Fruit fly (Drosophila melanogaster) whole organism, embryonic: ENCODE data around the gene CG33090.

Source experiments
- Blimp-1 ChIP-seq: fragments of 200-800 bp; sonication (Bioruptor generic); optimal IDR thresholded peaks from 3 replicates; lab custom pipeline; 2018; ENCODE audit warnings: missing biosample characterization, missing genetic modification characterization, mild to moderate bottlenecking, moderate library complexity, missing genetic modification reagents
- Bteb2 ChIP-seq: fragments of 200-800 bp; sonication (Bioruptor generic); optimal IDR thresholded peaks from 2 replicates; lab custom pipeline; 2016; ENCODE audit warnings: missing biosample characterization, missing genetic modification characterization
- CG12236 ChIP-seq: fragments of 200-800 bp; sonication (Bioruptor generic); optimal IDR thresholded peaks from 2 replicates; lab custom pipeline; 2016; ENCODE audit warnings: missing biosample characterization, missing genetic modification characterization
- CG13624 ChIP-seq: fragments of 200-800 bp; sonication (Bioruptor generic); optimal IDR thresholded peaks from 2 replicates; lab custom pipeline; 2016; ENCODE audit warnings: missing biosample characterization, missing genetic modification characterization
- CG13894 ChIP-seq: fragments of 200-800 bp; sonication (Bioruptor generic); optimal IDR thresholded peaks from 3 replicates; lab custom pipeline; 2018; ENCODE audit warnings: missing biosample characterization, mild to moderate bottlenecking, missing genetic modification characterization, moderate library complexity
- CG1529 ChIP-seq: fragments of 200-800 bp; sonication (Bioruptor generic); optimal IDR thresholded peaks from 3 replicates; lab custom pipeline; 2018; ENCODE audit warnings: missing biosample characterization, missing genetic modification characterization
- CG17568 ChIP-seq: fragments of 200-800 bp; sonication (Bioruptor generic); optimal IDR thresholded peaks from 2 replicates; lab custom pipeline; 2018; ENCODE audit warnings: missing biosample characterization, mild to moderate bottlenecking, missing genetic modification characterization, moderate library complexity
- CG17612 ChIP-seq: fragments of 200-800 bp; sonication (Bioruptor generic); IDR thresholded peaks from 2 replicates; pipeline ENCODE4 v1.3.6; 2022; ENCODE audit warnings: missing biosample characterization, missing genetic modification characterization
- CG17802 ChIP-seq: fragments of 200-800 bp; sonication (Bioruptor generic); optimal IDR thresholded peaks from 2 replicates; lab custom pipeline; 2018; ENCODE audit warnings: missing biosample characterization, mild to moderate bottlenecking, missing genetic modification characterization, moderate library complexity
- CG3847 ChIP-seq: fragments of 200-800 bp; sonication (Bioruptor generic); IDR thresholded peaks from 2 replicates; pipeline ENCODE4 v1.3.6; 2022; ENCODE audit warnings: missing biosample characterization, missing genetic modification characterization
- CG4617 ChIP-seq: fragments of 200-800 bp; sonication (Bioruptor generic); optimal IDR thresholded peaks from 3 replicates; lab custom pipeline; 2016; ENCODE audit warnings: missing biosample characterization, missing genetic modification characterization, borderline replicate concordance
- CG4730 ChIP-seq: fragments of 200-800 bp; sonication (Bioruptor generic); IDR thresholded peaks from 2 replicates; pipeline ENCODE4 v1.3.6; 2022; ENCODE audit warnings: missing biosample characterization, missing genetic modification characterization
- CG5245 ChIP-seq: fragments of 200-800 bp; sonication (Bioruptor generic); optimal IDR thresholded peaks from 3 replicates; lab custom pipeline; 2016; ENCODE audit warnings: missing biosample characterization, missing genetic modification characterization
- CG6813 ChIP-seq: fragments of 200-800 bp; sonication (Bioruptor generic); optimal IDR thresholded peaks from 2 replicates; lab custom pipeline; 2017; ENCODE audit warnings: missing biosample characterization, missing genetic modification characterization, mild to moderate bottlenecking, moderate library complexity, missing genetic modification reagents
- CG6854 ChIP-seq: fragments of 200-800 bp; sonication (Bioruptor generic); optimal IDR thresholded peaks from 3 replicates; lab custom pipeline; 2017; ENCODE audit warnings: missing biosample characterization, mild to moderate bottlenecking, missing genetic modification characterization
- CG7372 ChIP-seq: fragments of 200-800 bp; sonication (Bioruptor generic); IDR thresholded peaks from 2 replicates; pipeline ENCODE4 v1.3.6; 2022; ENCODE audit warnings: missing biosample characterization, missing genetic modification characterization
- CG7556 ChIP-seq: fragments of 200-800 bp; sonication (Bioruptor generic); optimal IDR thresholded peaks from 2 replicates; lab custom pipeline; 2017; ENCODE audit warnings: missing biosample characterization, mild to moderate bottlenecking, missing genetic modification characterization
- CG7786 ChIP-seq: fragments of 200-800 bp; sonication (Bioruptor generic); optimal IDR thresholded peaks from 2 replicates; lab custom pipeline; 2016; ENCODE audit warnings: missing biosample characterization, missing genetic modification characterization
- CG8089 ChIP-seq: fragments of 200-800 bp; sonication (Bioruptor generic); optimal IDR thresholded peaks from 3 replicates; lab custom pipeline; 2016; ENCODE audit warnings: missing biosample characterization, missing genetic modification characterization
- CG8388 ChIP-seq: fragments of 200-800 bp; sonication (Bioruptor generic); optimal IDR thresholded peaks from 2 replicates; lab custom pipeline; 2019; ENCODE audit warnings: missing biosample characterization, mild to moderate bottlenecking, missing genetic modification characterization, moderate library complexity
- Chrac-16 ChIP-seq: fragments of 200-800 bp; sonication (Bioruptor generic); optimal IDR thresholded peaks from 3 replicates; lab custom pipeline; 2016; ENCODE audit warnings: missing biosample characterization, missing genetic modification characterization
- CkIIα-i1 ChIP-seq: fragments of 200-800 bp; sonication (Bioruptor generic); IDR thresholded peaks from 2 replicates; pipeline ENCODE4 v1.3.6; 2022; ENCODE audit warnings: missing biosample characterization, missing genetic modification characterization
- Eip74EF ChIP-seq, 2 experiments: fragments of 200-800 bp in 1 of 2; fragments of >200 bp in 1 of 2; sonication (Bioruptor generic) in 1 of 2; optimal IDR thresholded peaks; 2 replicates each; lab custom pipeline; 2017 to 2019; ENCODE audit warnings: missing biosample characterization in 2 of 2, missing genetic modification characterization in 2 of 2, mild to moderate bottlenecking in 1 of 2, moderate library complexity in 1 of 2
- Ets65A ChIP-seq: fragments of 200-800 bp; sonication (Bioruptor generic); peaks from one replicate; lab custom pipeline; 2016; ENCODE audit warnings: missing biosample characterization, missing genetic modification characterization
- Fer1 ChIP-seq: fragments of 200-800 bp; sonication (Bioruptor generic); optimal IDR thresholded peaks from 2 replicates; lab custom pipeline; 2017; ENCODE audit warnings: missing biosample characterization, mild to moderate bottlenecking, missing genetic modification characterization
- Gsc ChIP-seq: fragments of 200-800 bp; sonication (Bioruptor generic); IDR thresholded peaks from 2 replicates; pipeline ENCODE4 v1.3.6; 2022; ENCODE audit warnings: missing biosample characterization, missing genetic modification characterization
- Hey ChIP-seq: fragments of 200-800 bp; sonication (Bioruptor generic); optimal IDR thresholded peaks from 3 replicates; lab custom pipeline; 2018; ENCODE audit warnings: missing biosample characterization, mild to moderate bottlenecking, missing genetic modification characterization
- Med ChIP-seq: fragments of 200-800 bp; sonication (Bioruptor generic); peaks from one replicate; lab custom pipeline; 2016; ENCODE audit warnings: missing biosample characterization, missing genetic modification characterization, mild to moderate bottlenecking, inconsistent platforms, moderate library complexity
- NFAT ChIP-seq: fragments of 200-800 bp; sonication (Bioruptor generic); IDR thresholded peaks from 2 replicates; pipeline ENCODE4 v1.3.6; 2022; ENCODE audit warnings: missing biosample characterization, missing genetic modification characterization
- Nf-YC ChIP-seq: fragments of 200-800 bp; optimal IDR thresholded peaks from 3 replicates; lab custom pipeline; 2019; ENCODE audit warnings: missing biosample characterization, mild to moderate bottlenecking, missing genetic modification characterization, moderate library complexity
- Poxn ChIP-seq: fragments of 200-800 bp; sonication (Bioruptor generic); IDR thresholded peaks from 2 replicates; pipeline ENCODE4 v1.3.6; 2022; ENCODE audit warnings: missing biosample characterization, missing genetic modification characterization
- Sin3A ChIP-seq: fragments of >200 bp; optimal IDR thresholded peaks from 2 replicates; lab custom pipeline; 2018
- Spps ChIP-seq: fragments of 200-800 bp; sonication (Bioruptor generic); optimal IDR thresholded peaks from 2 replicates; lab custom pipeline; 2018; ENCODE audit warnings: missing biosample characterization, mild to moderate bottlenecking, missing genetic modification characterization
- amos ChIP-seq: fragments of 200-800 bp; sonication (Bioruptor generic); IDR thresholded peaks from 2 replicates; pipeline ENCODE4 v1.3.6; 2022; ENCODE audit warnings: missing biosample characterization, missing genetic modification characterization; ENCODE audit not compliant: partially characterized antibody
- ash1 ChIP-seq: fragments of 200-800 bp; sonication (Bioruptor generic); optimal IDR thresholded peaks from 2 replicates; lab custom pipeline; 2018; ENCODE audit warnings: missing biosample characterization, mild to moderate bottlenecking, missing genetic modification characterization
- cas ChIP-seq: fragments of 200-800 bp; sonication (Bioruptor generic); IDR thresholded peaks from 2 replicates; pipeline ENCODE4 v1.3.6; 2022; ENCODE audit warnings: missing biosample characterization, missing genetic modification characterization
- caup ChIP-seq: fragments of 200-800 bp; sonication (Bioruptor generic); optimal IDR thresholded peaks from 3 replicates; lab custom pipeline; 2017; ENCODE audit warnings: missing biosample characterization, mild to moderate bottlenecking, missing genetic modification characterization, moderate library complexity; ENCODE audit not compliant: severe bottlenecking
- ewg ChIP-seq: fragments of 200-800 bp; sonication (Bioruptor generic); optimal IDR thresholded peaks from 3 replicates; lab custom pipeline; 2017; ENCODE audit warnings: mild to moderate bottlenecking, missing biosample characterization, missing genetic modification reagents, missing genetic modification characterization
- gem ChIP-seq: fragments of 200-800 bp; sonication (Bioruptor generic); optimal IDR thresholded peaks from 2 replicates; lab custom pipeline; 2019; ENCODE audit warnings: missing biosample characterization, mild to moderate bottlenecking, missing genetic modification characterization, moderate library complexity
- gsb ChIP-seq: fragments of 200-800 bp; sonication (Bioruptor generic); IDR thresholded peaks from 2 replicates; pipeline ENCODE4 v1.3.6; 2022; ENCODE audit warnings: missing biosample characterization, missing genetic modification characterization
- hkb ChIP-seq, 2 experiments: fragments of 200-800 bp in 1 of 2; fragments of >200 bp in 1 of 2; sonication (Bioruptor generic) in 1 of 2; IDR thresholded peaks in 1 of 2; optimal IDR thresholded peaks in 1 of 2; 2 replicates each; pipeline versions ENCODE4 v1.3.6 to Lab custom; 2017 to 2022; ENCODE audit warnings: missing biosample characterization in 1 of 2, missing genetic modification characterization in 1 of 2
- kah ChIP-seq: fragments of 200-800 bp; sonication (Bioruptor generic); optimal IDR thresholded peaks from 2 replicates; lab custom pipeline; 2018; ENCODE audit warnings: missing biosample characterization, mild to moderate bottlenecking, missing genetic modification characterization
- onecut ChIP-seq: fragments of 200-800 bp; sonication (Bioruptor generic); IDR thresholded peaks from 2 replicates; pipeline ENCODE4 v1.3.6; 2022; ENCODE audit warnings: missing biosample characterization, missing genetic modification characterization
- prd ChIP-seq, 3 experiments: fragments of >200 bp in 2 of 3; fragments of 200-800 bp in 1 of 3; sonication (Bioruptor generic) in 1 of 3; optimal IDR thresholded peaks in 2 of 3; IDR thresholded peaks in 1 of 3; 2 replicates in 2 of 3; 3 replicates in 1 of 3; pipeline versions ENCODE4 v1.3.6 to Lab custom; 2017 to 2022; ENCODE audit warnings: missing biosample characterization in 1 of 3, missing genetic modification characterization in 1 of 3
- repo ChIP-seq: fragments of 200-800 bp; sonication (Bioruptor generic); optimal IDR thresholded peaks from 2 replicates; lab custom pipeline; 2016; ENCODE audit warnings: missing biosample characterization, missing genetic modification characterization
- tup ChIP-seq: fragments of 200-800 bp; sonication (Bioruptor generic); optimal IDR thresholded peaks from 2 replicates; lab custom pipeline; 2016; ENCODE audit warnings: missing biosample characterization, mild to moderate bottlenecking, missing genetic modification characterization, moderate library complexity
- unc-4 ChIP-seq: fragments of 200-800 bp; sonication (Bioruptor generic); IDR thresholded peaks from 2 replicates; pipeline ENCODE4 v1.3.6; 2022; ENCODE audit warnings: missing biosample characterization, missing genetic modification characterization; ENCODE audit not compliant: partially characterized antibody
- wor ChIP-seq: fragments of 200-800 bp; sonication (Bioruptor generic); IDR thresholded peaks from 2 replicates; pipeline ENCODE4 v1.3.6; 2022; ENCODE audit warnings: missing biosample characterization, missing genetic modification characterization
- zen ChIP-seq: fragments of 200-800 bp; sonication (Bioruptor generic); optimal IDR thresholded peaks from 3 replicates; lab custom pipeline; 2018; ENCODE audit warnings: missing biosample characterization, mild to moderate bottlenecking, missing genetic modification characterization, moderate library complexity

CG33090 gene

DNA sequence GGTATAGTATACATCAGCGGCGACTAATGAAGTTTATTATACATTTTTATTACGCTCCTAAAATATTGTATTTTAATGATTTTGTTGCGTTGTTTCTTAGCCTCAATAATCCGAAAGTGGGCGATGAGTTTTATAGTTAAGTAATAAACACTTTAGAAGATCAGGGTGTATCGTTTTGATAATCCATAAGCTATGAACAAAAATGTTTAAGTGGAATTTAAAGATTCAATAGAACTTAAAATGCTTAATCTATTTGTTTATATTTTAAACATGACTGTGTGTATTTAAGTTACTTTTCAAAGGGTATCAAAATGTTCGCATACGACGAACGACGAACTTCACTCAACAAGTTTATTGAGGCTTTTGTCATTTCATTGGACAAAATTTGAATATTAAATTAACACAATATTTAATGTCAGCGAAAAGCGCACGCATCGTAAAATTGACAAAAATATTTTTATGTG lies 38.3 kb downstream of the CG33090 start (continued):
- TF ChIP-seq CkIIα-i1, result 0 out of 2 replicates have a peak, but pooled peaks have one; percentile 12
- TF ChIP-seq CG7556 (GFP tag; lab: Kevin White, UChicago), result peak; percentile 80
- no peak for TF ChIP-seq Eip74EF (GFP tag; optimal IDR thresholded peaks at IDR 0.05; lab: Kevin White, UChicago)
- peak; percentile 12 for TF ChIP-seq Fer1 (GFP tag; lab: Kevin White, UChicago)
- no peak for TF ChIP-seq Nf-YC (tag; lab: Kevin White, UChicago)
- peak; percentile 61 for TF ChIP-seq CG1529 (GFP tag; lab: Kevin White, UChicago)
- peak; percentile 52; the same call in 1 of the 2 replicates for TF ChIP-seq wor
- TF ChIP-seq ash1 (GFP tag; lab: Kevin White, UChicago), result no peak
- TF ChIP-seq CG8388 (GFP tag; lab: Kevin White, UChicago), result peak; percentile 73
- TF ChIP-seq CG7786, result peak; percentile 64
- peak; percentile 57 for TF ChIP-seq CG3847 (GFP tag; lab: Robert Waterston, UW)
- TF ChIP-seq Gsc, result no peak
- TF ChIP-seq zen (tag; lab: Kevin White, UChicago), result no peak
- no peak for TF ChIP-seq repo
- TF ChIP-seq CG6813 (GFP tag; lab: Kevin White, UChicago), result no peak
- TF ChIP-seq Bteb2 (GFP tag; lab: Kevin White, UChicago), result peak; percentile 9
- peak; percentile 53; the same call in 1 of the 2 replicates for TF ChIP-seq CG4730 (GFP tag; lab: Robert Waterston, UW)
- no peak for TF ChIP-seq CG6854 (GFP tag; lab: Kevin White, UChicago)
- TF ChIP-seq amos (GFP tag; lab: Robert Waterston, UW), result no peak
- TF ChIP-seq CG17612, result no peak
- TF ChIP-seq CG8089, result no peak
- TF ChIP-seq Ets65A, result no peak
- no peak for TF ChIP-seq NFAT (GFP tag; lab: Robert Waterston, UW)
- TF ChIP-seq unc-4, result no peak
- TF ChIP-seq gsb (GFP tag; lab: Robert Waterston, UW), result peak; percentile 62
- TF ChIP-seq kah, result no peak
- no peak for TF ChIP-seq Sin3A
- peak; percentile 92 for TF ChIP-seq gem (tag; lab: Kevin White, UChicago)
- 0 out of 2 replicates have a peak, but pooled peaks have one; percentile 40 for TF ChIP-seq Poxn (GFP tag; lab: Robert Waterston, UW)
- peak; percentile 59 for TF ChIP-seq CG12236
- TF ChIP-seq CG17802 (tag; lab: Kevin White, UChicago), result no peak
- peak; percentile 41 for TF ChIP-seq Chrac-16 (GFP tag; lab: Kevin White, UChicago)
- TF ChIP-seq onecut (GFP tag; lab: Robert Waterston, UW), result peak; percentile 35; the same call in 1 of the 2 replicates
- TF ChIP-seq cas (GFP tag; lab: Robert Waterston, UW), result peak; percentile 24; the same call in 1 of the 2 replicates
- TF ChIP-seq caup (GFP tag; lab: Kevin White, UChicago), result peak; percentile 25
- TF ChIP-seq CG17568 (GFP tag; lab: Kevin White, UChicago), result peak; percentile 68
- TF ChIP-seq ewg (GFP tag; lab: Kevin White, UChicago), result peak; percentile 43
- no peak for TF ChIP-seq Hey (tag; lab: Kevin White, UChicago)
- TF ChIP-seq Spps, result no peak
- TF ChIP-seq CG13894 (tag; lab: Kevin White, UChicago), result no peak
- TF ChIP-seq CG13624 (GFP tag; lab: Kevin White, UChicago), result peak; percentile 40
- TF ChIP-seq Med (GFP tag; lab: Kevin White, UChicago), result peak; percentile 84
- no peak for TF ChIP-seq CG5245 (GFP tag; lab: Kevin White, UChicago)
- no peak for TF ChIP-seq prd (optimal IDR thresholded peaks at IDR 0.05; lab: Kevin White, UChicago)
- TF ChIP-seq prd (GFP tag; IDR thresholded peaks at IDR 0.05; lab: Robert Waterston, UW), result peak; percentile 74
- TF ChIP-seq CG7372 (GFP tag; lab: Robert Waterston, UW), result peak; percentile 66; the same call in 1 of the 2 replicates
- TF ChIP-seq tup (GFP tag; lab: Kevin White, UChicago), result peak; percentile 9
- no peak for TF ChIP-seq CG4617 (GFP tag; lab: Kevin White, UChicago)
- TF ChIP-seq Blimp-1 (GFP tag; lab: Kevin White, UChicago), result peak; percentile 26
- TF ChIP-seq hkb (optimal IDR thresholded peaks at IDR 0.05; lab: Kevin White, UChicago), result no peak
- TF ChIP-seq hkb (GFP tag; IDR thresholded peaks at IDR 0.05; lab: Robert Waterston, UW), result peak; percentile 83
